Worm (Caenorhabditis elegans) whole organism, L1 larva: ENCODE measurements around the gene F58G1.2.
A peak's percentile ranks its signal among the peaks of the same experiment; 100 is the strongest.

Experiments used
- C16A3.4 ChIP-seq: fragments of 150-350 bp; optimal IDR thresholded peaks from 2 replicates; lab custom pipeline; 2014; ENCODE audit warnings: missing biosample characterization, missing genetic modification characterization
- aha-1 ChIP-seq: fragments of 150-350 bp; optimal IDR thresholded peaks from 2 replicates; lab custom pipeline; 2014; ENCODE audit warnings: missing biosample characterization, missing genetic modification characterization
- alr-1 ChIP-seq: fragments of 200-800 bp; sonication (Bioruptor generic); optimal IDR thresholded peaks from 2 replicates; lab custom pipeline; 2018; ENCODE audit warnings: borderline replicate concordance, mild to moderate bottlenecking, missing genetic modification characterization, missing compliant biosample characterization
- blmp-1 ChIP-seq: fragments of 150-350 bp; optimal IDR thresholded peaks from 2 replicates; lab custom pipeline; 2014; ENCODE audit warnings: missing biosample characterization, missing genetic modification characterization
- ceh-82 ChIP-seq, 3 experiments: fragments of 150-350 bp in 1 of 3; sonication (generic microtip) in 2 of 3; optimal IDR thresholded peaks; 2 replicates each; lab custom pipeline; 2014 to 2017; ENCODE audit warnings: missing biosample characterization in 3 of 3, missing genetic modification characterization in 3 of 3
- ceh-88 ChIP-seq: fragments of 200-800 bp; sonication (Bioruptor generic); IDR thresholded peaks from 2 replicates; pipeline ENCODE4 v1.3.6; 2022; ENCODE audit warnings: missing genetic modification characterization, missing compliant biosample characterization
- ceh-90 ChIP-seq: sonication (generic microtip); optimal IDR thresholded peaks from 2 replicates; lab custom pipeline; 2016; ENCODE audit warnings: missing genetic modification characterization, missing compliant biosample characterization
- dpl-1 ChIP-seq, 3 experiments: fragments of 150-350 bp in 2 of 3; sonication (generic microtip) in 1 of 3; optimal IDR thresholded peaks; 2 replicates each; lab custom pipeline; 2014 to 2017; ENCODE audit warnings: missing biosample characterization in 3 of 3, missing genetic modification characterization in 3 of 3, missing genetic modification reagents in 3 of 3
- dsc-1 ChIP-seq: sonication (generic microtip); optimal IDR thresholded peaks from 2 replicates; lab custom pipeline; 2016; ENCODE audit warnings: mild to moderate bottlenecking, missing genetic modification characterization, missing compliant biosample characterization
- efl-1 ChIP-seq, 4 experiments: fragments of 150-350 bp; optimal IDR thresholded peaks in 3 of 4; peaks in 1 of 4; 1 replicate in 1 of 4; 2 replicates in 3 of 4; lab custom pipeline; 2014; ENCODE audit warnings: missing biosample characterization in 2 of 4, missing genetic modification characterization in 2 of 4, missing genetic modification reagents in 2 of 4
- efl-3 ChIP-seq: fragments of 200-800 bp; sonication (Bioruptor generic); optimal IDR thresholded peaks from 2 replicates; lab custom pipeline; 2018; ENCODE audit warnings: mild to moderate bottlenecking, missing genetic modification characterization, missing compliant biosample characterization
- egl-27 ChIP-seq, 2 experiments: fragments of 150-350 bp in 1 of 2; sonication (generic microtip); optimal IDR thresholded peaks; 3 replicates each; lab custom pipeline; 2017 to 2018; ENCODE audit warnings: missing biosample characterization in 2 of 2, missing genetic modification characterization in 2 of 2, missing genetic modification reagents in 2 of 2
- elt-2 ChIP-seq: sonication (generic microtip); optimal IDR thresholded peaks from 2 replicates; lab custom pipeline; 2016; ENCODE audit warnings: missing genetic modification characterization, mild to moderate bottlenecking, inconsistent platforms, missing compliant biosample characterization, missing genetic modification reagents
- elt-3 ChIP-seq, 6 experiments: fragments of 150-350 bp in 1 of 6; sonication (generic microtip); optimal IDR thresholded peaks; 2 replicates each; lab custom pipeline; 2017 to 2018; ENCODE audit warnings: missing biosample characterization in 6 of 6, missing genetic modification characterization in 6 of 6, inconsistent platforms in 1 of 6
- fkh-4 ChIP-seq: sonication (generic microtip); optimal IDR thresholded peaks from 2 replicates; lab custom pipeline; 2016; ENCODE audit warnings: missing compliant biosample characterization, missing genetic modification characterization, borderline replicate concordance
- fkh-8 ChIP-seq: sonication (generic microtip); optimal IDR thresholded peaks from 2 replicates; lab custom pipeline; 2016; ENCODE audit warnings: mild to moderate bottlenecking, missing genetic modification characterization, missing compliant biosample characterization
- hlh-17 ChIP-seq: fragments of 200-800 bp; sonication (Bioruptor generic); optimal IDR thresholded peaks from 2 replicates; lab custom pipeline; 2018; ENCODE audit warnings: missing genetic modification characterization, mild to moderate bottlenecking, missing compliant biosample characterization, moderate library complexity, borderline replicate concordance
- lin-35 ChIP-seq, 2 experiments: fragments of 150-350 bp; optimal IDR thresholded peaks; 2 replicates each; lab custom pipeline; 2014; ENCODE audit warnings: missing biosample characterization in 2 of 2, missing genetic modification characterization in 2 of 2, missing genetic modification reagents in 2 of 2
- lsy-2 ChIP-seq, 2 experiments: fragments of 150-350 bp; optimal IDR thresholded peaks; 2 replicates each; lab custom pipeline; 2014; ENCODE audit warnings: missing biosample characterization in 2 of 2, missing genetic modification characterization in 2 of 2
- mab-9 ChIP-seq: fragments of 200-800 bp; sonication (Bioruptor generic); IDR thresholded peaks from 2 replicates; pipeline ENCODE4 v1.3.6; 2022; ENCODE audit warnings: missing genetic modification reagents, missing genetic modification characterization, missing compliant biosample characterization
- mdl-1 ChIP-seq, 2 experiments: fragments of 150-350 bp; optimal IDR thresholded peaks; 2 replicates each; lab custom pipeline; 2014 to 2017; ENCODE audit warnings: missing biosample characterization in 2 of 2, missing genetic modification characterization in 2 of 2, inconsistent platforms in 1 of 2
- mef-2 ChIP-seq: fragments of 150-350 bp; optimal IDR thresholded peaks from 2 replicates; lab custom pipeline; 2014; ENCODE audit warnings: missing biosample characterization, missing genetic modification characterization
- mep-1 ChIP-seq: fragments of 150-350 bp; optimal IDR thresholded peaks from 2 replicates; lab custom pipeline; 2014; ENCODE audit warnings: missing biosample characterization, missing genetic modification characterization
- nhr-12 ChIP-seq: sonication (generic microtip); optimal IDR thresholded peaks from 2 replicates; lab custom pipeline; 2017; ENCODE audit warnings: missing biosample characterization, missing genetic modification characterization
- nhr-19 ChIP-seq: fragments of 200-800 bp; sonication (Bioruptor generic); conservative IDR thresholded peaks from 2 replicates; pipeline ENCODE4 v1.3.6; 2022; ENCODE audit warnings: missing genetic modification characterization, missing compliant biosample characterization
- nhr-20 ChIP-seq: sonication (generic microtip); optimal IDR thresholded peaks from 2 replicates; lab custom pipeline; 2016; ENCODE audit warnings: mild to moderate bottlenecking, missing genetic modification characterization, missing compliant biosample characterization
- nhr-47 ChIP-seq: sonication (generic microtip); optimal IDR thresholded peaks from 2 replicates; lab custom pipeline; 2016; ENCODE audit warnings: mild to moderate bottlenecking, missing genetic modification characterization, moderate library complexity, missing compliant biosample characterization
- nhr-71 ChIP-seq: sonication (generic microtip); optimal IDR thresholded peaks from 2 replicates; lab custom pipeline; 2016; ENCODE audit warnings: mild to moderate bottlenecking, missing genetic modification characterization, moderate library complexity, missing compliant biosample characterization
- nhr-85 ChIP-seq: sonication (generic microtip); peaks from one replicate; lab custom pipeline; 2016; ENCODE audit warnings: missing genetic modification characterization, inconsistent platforms, missing compliant biosample characterization
- pag-3 ChIP-seq: sonication (generic microtip); optimal IDR thresholded peaks from 2 replicates; lab custom pipeline; 2017; ENCODE audit warnings: missing genetic modification characterization, mild to moderate bottlenecking, missing compliant biosample characterization, antibody characterized with exemption, borderline replicate concordance; ENCODE audit not compliant: insufficient read depth
- pax-3 ChIP-seq: fragments of 200-800 bp; sonication (Bioruptor generic); optimal IDR thresholded peaks from 2 replicates; lab custom pipeline; 2018; ENCODE audit warnings: mild to moderate bottlenecking, missing genetic modification characterization, moderate library complexity, missing compliant biosample characterization
- rnt-1 ChIP-seq: sonication (generic microtip); optimal IDR thresholded peaks from 2 replicates; lab custom pipeline; 2016; ENCODE audit warnings: mild to moderate bottlenecking, missing genetic modification characterization, moderate library complexity, missing compliant biosample characterization
- skn-1 ChIP-seq: fragments of 150-350 bp; optimal IDR thresholded peaks from 2 replicates; lab custom pipeline; 2014; ENCODE audit warnings: missing biosample characterization, missing genetic modification characterization
- snpc-4 ChIP-seq: fragments of 150-350 bp; optimal IDR thresholded peaks from 2 replicates; lab custom pipeline; 2014; ENCODE audit warnings: missing biosample characterization, missing genetic modification characterization
- snu-23 ChIP-seq: sonication (generic microtip); optimal IDR thresholded peaks from 2 replicates; lab custom pipeline; 2016; ENCODE audit warnings: missing genetic modification characterization, missing compliant biosample characterization
- sup-37 ChIP-seq: fragments of 200-800 bp; sonication (Bioruptor generic); optimal IDR thresholded peaks from 2 replicates; lab custom pipeline; 2018; ENCODE audit warnings: mild to moderate bottlenecking, missing genetic modification characterization, missing compliant biosample characterization
- swsn-7 ChIP-seq: sonication (generic microtip); optimal IDR thresholded peaks from 2 replicates; lab custom pipeline; 2016; ENCODE audit warnings: missing genetic modification characterization, missing compliant biosample characterization
- tlp-1 ChIP-seq: fragments of 150-350 bp; optimal IDR thresholded peaks from 2 replicates; lab custom pipeline; 2014; ENCODE audit warnings: missing biosample characterization, missing genetic modification characterization
- unc-130 ChIP-seq: fragments of 150-350 bp; optimal IDR thresholded peaks from 2 replicates; lab custom pipeline; 2017; ENCODE audit warnings: missing biosample characterization, missing genetic modification characterization, inconsistent platforms
- unc-30 ChIP-seq: sonication (generic microtip); optimal IDR thresholded peaks from 2 replicates; lab custom pipeline; 2017; ENCODE audit warnings: missing biosample characterization, missing genetic modification characterization
- unc-86 ChIP-seq: sonication (generic microtip); optimal IDR thresholded peaks from 2 replicates; lab custom pipeline; 2016; ENCODE audit warnings: missing genetic modification characterization, missing compliant biosample characterization
- unc-98 ChIP-seq: fragments of 200-800 bp; sonication (Bioruptor generic); IDR thresholded peaks from 2 replicates; pipeline ENCODE4 v1.3.6; 2022; ENCODE audit warnings: missing genetic modification characterization, missing compliant biosample characterization
- vab-15 ChIP-seq: sonication (generic microtip); optimal IDR thresholded peaks from 2 replicates; lab custom pipeline; 2017; ENCODE audit warnings: missing genotype, mild to moderate bottlenecking, missing genetic modification characterization, missing compliant biosample characterization
- xbp-1 ChIP-seq: sonication (generic microtip); optimal IDR thresholded peaks from 2 replicates; lab custom pipeline; 2016; ENCODE audit warnings: missing genetic modification characterization, missing compliant biosample characterization
- zag-1 ChIP-seq: fragments of 150-350 bp; optimal IDR thresholded peaks from 2 replicates; lab custom pipeline; 2014; ENCODE audit warnings: missing biosample characterization, missing genetic modification characterization

The F58G1.2 gene

ce11 chrII:12960206-12960605, 41.4 kb upstream of the F58G1.2 start:
- no peak for TF ChIP-seq lsy-2 (tag; optimal IDR thresholded peaks at IDR 0.05; lab: Kevin White, UChicago)
- TF ChIP-seq fkh-8: no peak
- no peak for TF ChIP-seq nhr-19
- peak; percentile 70 for TF ChIP-seq blmp-1 (tag; lab: Kevin White, UChicago)
- no peak for TF ChIP-seq skn-1 (tag; lab: Kevin White, UChicago)
- TF ChIP-seq, all 84 proteins: peak for 1

- TF ChIP-seq unc-86 (tag; lab: Kevin White, UChicago) (no peak), pax-3 (no peak), zag-1 (no peak), pag-3 (tag; lab: Kevin White, UChicago) (no peak), efl-1 (optimal IDR thresholded peaks at IDR 0.05; lab: Kevin White, UChicago) (no peak), efl-1 (GFP tag; optimal IDR thresholded peaks at IDR 0.05 in 1 of 2; lab: Kevin White, UChicago) (peak in 1 of 2 experiments; percentile 37)
Observed at ce11 chrII:12954670-12955069, 35.9 kb upstream of the F58G1.2 start, which contains the start of the genes Y38F1A.1 and Y38F1A.2. Gene Y38F1A.1 (minus strand): TSS chrII:12954770. Gene Y38F1A.2 (plus strand): TSS chrII:12954958.

ce11 chrII:12953297-12953696, 34.5 kb upstream of the F58G1.2 start:
- TF ChIP-seq tlp-1 (tag; lab: Kevin White, UChicago): no peak
- TF ChIP-seq egl-27 (tag; optimal IDR thresholded peaks at IDR 0.05; lab: Kevin White, UChicago): no peak
- TF ChIP-seq alr-1 (tag; lab: Kevin White, UChicago): no peak
- TF ChIP-seq ceh-90 (tag; lab: Kevin White, UChicago): no peak
- TF ChIP-seq vab-15 (tag; lab: Kevin White, UChicago): no peak
- TF ChIP-seq unc-30: no peak
- no peak for TF ChIP-seq nhr-85
- peak; percentile 78 for TF ChIP-seq snpc-4 (tag; lab: Kevin White, UChicago)
- peak; percentile 16 for TF ChIP-seq nhr-20 (tag; lab: Kevin White, UChicago)
- TF ChIP-seq efl-1 (optimal IDR thresholded peaks at IDR 0.05; lab: Kevin White, UChicago): peak; percentile 59 to 73
- TF ChIP-seq efl-1 (GFP tag; optimal IDR thresholded peaks at IDR 0.05 in 1 of 2; lab: Kevin White, UChicago): peak in 1 of 2 experiments; percentile 41
- TF ChIP-seq fkh-8: peak; percentile 41
- TF ChIP-seq hlh-17 (GFP tag; lab: Kevin White, UChicago): no peak
- no peak for TF ChIP-seq fkh-4
- no peak for TF ChIP-seq unc-98
- peak; percentile 1 for TF ChIP-seq dsc-1 (tag; lab: Kevin White, UChicago)
- TF ChIP-seq elt-2 (tag; lab: Kevin White, UChicago): no peak
- peak; percentile 60 for TF ChIP-seq nhr-71
- TF ChIP-seq blmp-1 (tag; lab: Kevin White, UChicago): peak; percentile 56
- TF ChIP-seq aha-1: no peak
- TF ChIP-seq swsn-7: peak; percentile 33
- TF ChIP-seq elt-3 (tag; optimal IDR thresholded peaks at IDR 0.05; lab: Kevin White, UChicago): peak in 1 of 6 experiments; percentile 25
- TF ChIP-seq xbp-1 (tag; lab: Kevin White, UChicago): peak; percentile 80
- peak; percentile 47 for TF ChIP-seq mep-1 (tag; lab: Kevin White, UChicago)
- TF ChIP-seq pag-3 (tag; lab: Kevin White, UChicago): no peak
- no peak for TF ChIP-seq mab-9
- no peak for TF ChIP-seq sup-37 (GFP tag; lab: Kevin White, UChicago)
- TF ChIP-seq lin-35 (GFP tag; optimal IDR thresholded peaks at IDR 0.05; lab: Kevin White, UChicago): peak in 1 of 2 experiments; percentile 44
- no peak for TF ChIP-seq pax-3
- peak; percentile 81 for TF ChIP-seq rnt-1 (tag; lab: Kevin White, UChicago)
- no peak for TF ChIP-seq ceh-88
- TF ChIP-seq mdl-1 (tag; optimal IDR thresholded peaks at IDR 0.05; lab: Kevin White, UChicago): peak in 1 of 2 experiments; percentile 48
- TF ChIP-seq efl-3: no peak
- peak; percentile 24 to 60 for TF ChIP-seq lsy-2 (tag; optimal IDR thresholded peaks at IDR 0.05; lab: Kevin White, UChicago)
- TF ChIP-seq nhr-47 (tag; lab: Kevin White, UChicago): peak; percentile 46
- TF ChIP-seq unc-130 (tag; lab: Kevin White, UChicago): peak; percentile 26
- TF ChIP-seq nhr-12 (tag; lab: Kevin White, UChicago): no peak
- peak; percentile 23 to 28 (median 27) for TF ChIP-seq dpl-1 (GFP tag; optimal IDR thresholded peaks at IDR 0.05; lab: Kevin White, UChicago)
- TF ChIP-seq mef-2 (tag; lab: Kevin White, UChicago): no peak
- peak in 2 of 3 experiments; percentile 23 to 36 for TF ChIP-seq ceh-82 (tag; optimal IDR thresholded peaks at IDR 0.05; lab: Kevin White, UChicago)
- TF ChIP-seq C16A3.4 (tag; lab: Kevin White, UChicago): peak; percentile 17
- peak; percentile 57 for TF ChIP-seq skn-1 (tag; lab: Kevin White, UChicago)
- peak; percentile 46 for TF ChIP-seq snu-23 (GFP tag; lab: Kevin White, UChicago)
- no peak for TF ChIP-seq zag-1
